Worm (Caenorhabditis elegans) whole organism, mixed stage, embryonic: Measurements from ENCODE around the gene C16B8.2.
A peak's percentile ranks its signal among the peaks of the same experiment; 100 is the strongest.

Source experiments
- ceh-83 ChIP-seq: fragments of 200-800 bp; sonication (Bioruptor generic); optimal IDR thresholded peaks from 2 replicates; lab custom pipeline; 2018; ENCODE audit warnings: mild to moderate bottlenecking, missing genetic modification characterization, missing compliant biosample characterization
- hlh-1 ChIP-seq: fragments of 150-350 bp; optimal IDR thresholded peaks from 2 replicates; lab custom pipeline; 2014; ENCODE audit warnings: missing biosample characterization, missing genetic modification reagents, missing genetic modification characterization
- lsy-2 ChIP-seq: fragments of 150-350 bp; optimal IDR thresholded peaks from 2 replicates; lab custom pipeline; 2014; ENCODE audit warnings: missing biosample characterization, missing genetic modification characterization
- nhr-12 ChIP-seq: fragments of 150-350 bp; optimal IDR thresholded peaks from 2 replicates; lab custom pipeline; 2014; ENCODE audit warnings: missing biosample characterization, missing genetic modification characterization
- nhr-28 ChIP-seq: fragments of 150-350 bp; optimal IDR thresholded peaks from 2 replicates; lab custom pipeline; 2014; ENCODE audit warnings: missing biosample characterization, missing genetic modification characterization
- nhr-76 ChIP-seq: sonication (generic microtip); optimal IDR thresholded peaks from 2 replicates; lab custom pipeline; 2017; ENCODE audit warnings: missing biosample characterization, missing genetic modification characterization
- sem-2 ChIP-seq: fragments of 200-800 bp; sonication (Bioruptor generic); optimal IDR thresholded peaks from 2 replicates; lab custom pipeline; 2018; ENCODE audit warnings: mild to moderate bottlenecking, missing genetic modification characterization, missing compliant biosample characterization
- snpc-4 ChIP-seq: fragments of 150-350 bp; optimal IDR thresholded peaks from 2 replicates; lab custom pipeline; 2014; ENCODE audit warnings: missing biosample characterization, missing genetic modification characterization
- unc-62 ChIP-seq: fragments of 150-350 bp; optimal IDR thresholded peaks from 2 replicates; lab custom pipeline; 2014; ENCODE audit warnings: missing biosample characterization, missing genetic modification reagents, missing genetic modification characterization
- zip-8 ChIP-seq: fragments of 150-350 bp; optimal IDR thresholded peaks from 2 replicates; lab custom pipeline; 2014; ENCODE audit warnings: missing biosample characterization, missing genetic modification characterization

- TF ChIP-seq snpc-4 (tag; lab: Kevin White, UChicago) (no peak), unc-62 (GFP tag; lab: Kevin White, UChicago) (no peak), nhr-28 (no peak), nhr-76 (tag; lab: Kevin White, UChicago) (no peak), zip-8 (peak; percentile 98), ceh-83 (GFP tag; lab: Kevin White, UChicago) (no peak), lsy-2 (tag; lab: Kevin White, UChicago) (no peak), sem-2 (GFP tag; lab: Kevin White, UChicago) (no peak), nhr-12 (tag; lab: Kevin White, UChicago) (no peak), hlh-1 (tag; lab: Kevin White, UChicago) (no peak)
Observed at ce11 chrX:3970786-3971185, 4.6 kb upstream of the C16B8.2 start.
